Fruit fly (Drosophila melanogaster) whole organism, embryonic: ENCODE results near the gene CG15740.

ENCODE experiments used
- Abd-B ChIP-seq: fragments of 200-800 bp; sonication (Bioruptor generic); optimal IDR thresholded peaks from 2 replicates; lab custom pipeline; 2018; ENCODE audit warnings: missing biosample characterization, mild to moderate bottlenecking, missing genetic modification characterization, moderate library complexity
- CG10543 ChIP-seq: fragments of 200-800 bp; sonication (Bioruptor generic); optimal IDR thresholded peaks from 3 replicates; lab custom pipeline; 2017; ENCODE audit warnings: missing biosample characterization, mild to moderate bottlenecking, missing genetic modification characterization, moderate library complexity
- CG11456 ChIP-seq: fragments of 200-800 bp; sonication (Bioruptor generic); IDR thresholded peaks from 3 replicates; pipeline ENCODE4 v1.3.6; 2022; ENCODE audit warnings: missing biosample characterization, missing genetic modification characterization
- CG11504 ChIP-seq: fragments of 200-800 bp; sonication (Bioruptor generic); optimal IDR thresholded peaks from 3 replicates; lab custom pipeline; 2019; ENCODE audit warnings: missing biosample characterization, mild to moderate bottlenecking, missing genetic modification characterization, moderate library complexity
- CG12104 ChIP-seq: fragments of 200-800 bp; sonication (Bioruptor generic); optimal IDR thresholded peaks from 3 replicates; lab custom pipeline; 2016; ENCODE audit warnings: missing biosample characterization, missing genetic modification characterization
- CG12942 ChIP-seq: fragments of 200-800 bp; sonication (Bioruptor generic); optimal IDR thresholded peaks from 3 replicates; lab custom pipeline; 2016; ENCODE audit warnings: missing biosample characterization, missing genetic modification characterization
- CG16815 ChIP-seq: fragments of 200-800 bp; sonication (Bioruptor generic); optimal IDR thresholded peaks from 3 replicates; lab custom pipeline; 2017; ENCODE audit warnings: missing biosample characterization, mild to moderate bottlenecking, missing genetic modification characterization
- CG17385 ChIP-seq: fragments of 200-800 bp; sonication (Bioruptor generic); optimal IDR thresholded peaks from 3 replicates; lab custom pipeline; 2018; ENCODE audit warnings: missing biosample characterization, mild to moderate bottlenecking, missing genetic modification characterization
- CG18599 ChIP-seq: fragments of 200-800 bp; sonication (Bioruptor generic); optimal IDR thresholded peaks from 3 replicates; lab custom pipeline; 2017; ENCODE audit warnings: missing biosample characterization, missing genetic modification characterization, mild to moderate bottlenecking, moderate library complexity, missing genetic modification reagents
- CG30431 ChIP-seq: fragments of 200-800 bp; sonication (Bioruptor generic); optimal IDR thresholded peaks from 2 replicates; lab custom pipeline; 2017; ENCODE audit warnings: missing biosample characterization, missing genetic modification characterization
- CG31441 ChIP-seq: fragments of 200-800 bp; sonication (Bioruptor generic); IDR thresholded peaks from 2 replicates; pipeline ENCODE4 v1.3.6; 2022; ENCODE audit warnings: missing biosample characterization, missing genetic modification characterization
- CG3407 ChIP-seq: fragments of 200-800 bp; sonication (Bioruptor generic); optimal IDR thresholded peaks from 2 replicates; lab custom pipeline; 2018; ENCODE audit warnings: missing biosample characterization, mild to moderate bottlenecking, missing genetic modification characterization
- CG5245 ChIP-seq: fragments of 200-800 bp; sonication (Bioruptor generic); optimal IDR thresholded peaks from 3 replicates; lab custom pipeline; 2016; ENCODE audit warnings: missing biosample characterization, missing genetic modification characterization
- CG6175 ChIP-seq: fragments of 200-800 bp; sonication (Bioruptor generic); IDR thresholded peaks from 3 replicates; pipeline ENCODE4 v1.3.6; 2022; ENCODE audit warnings: missing biosample characterization, missing genetic modification characterization
- CG9876 ChIP-seq: fragments of 200-800 bp; sonication (Bioruptor generic); optimal IDR thresholded peaks from 2 replicates; lab custom pipeline; 2016; ENCODE audit warnings: missing biosample characterization, missing genetic modification characterization
- CG9932 ChIP-seq: fragments of 200-800 bp; sonication (Bioruptor generic); IDR thresholded peaks from 2 replicates; pipeline ENCODE4 v1.3.6; 2022; ENCODE audit warnings: missing biosample characterization, missing genetic modification characterization
- Dp ChIP-seq: fragments of 200-800 bp; sonication (Bioruptor generic); optimal IDR thresholded peaks from 2 replicates; lab custom pipeline; 2018; ENCODE audit warnings: missing biosample characterization, mild to moderate bottlenecking, missing genetic modification characterization, moderate library complexity
- Drgx ChIP-seq: fragments of 200-800 bp; sonication (Bioruptor generic); IDR thresholded peaks from 2 replicates; pipeline ENCODE4 v1.3.6; 2022; ENCODE audit warnings: missing biosample characterization, missing genetic modification characterization
- E2f2 ChIP-seq: fragments of 200-800 bp; sonication (Bioruptor generic); IDR thresholded peaks from 2 replicates; pipeline ENCODE4 v1.3.6; 2022; ENCODE audit warnings: missing biosample characterization, missing genetic modification characterization
- Fer1 ChIP-seq: fragments of 200-800 bp; sonication (Bioruptor generic); optimal IDR thresholded peaks from 2 replicates; lab custom pipeline; 2017; ENCODE audit warnings: missing biosample characterization, mild to moderate bottlenecking, missing genetic modification characterization
- Lpt ChIP-seq: fragments of >200 bp; optimal IDR thresholded peaks from 2 replicates; lab custom pipeline; 2018; ENCODE audit warnings: missing biosample characterization, missing genetic modification characterization
- Med ChIP-seq: fragments of 200-800 bp; sonication (Bioruptor generic); peaks from one replicate; lab custom pipeline; 2016; ENCODE audit warnings: missing biosample characterization, missing genetic modification characterization, mild to moderate bottlenecking, inconsistent platforms, moderate library complexity
- TFAM ChIP-seq: fragments of 200-800 bp; sonication (Bioruptor generic); optimal IDR thresholded peaks from 2 replicates; lab custom pipeline; 2017; ENCODE audit warnings: missing biosample characterization, missing genetic modification characterization, inconsistent platforms
- Trl ChIP-seq, 3 experiments: fragments of >200 bp in 2 of 3; fragments of 200-800 bp in 1 of 3; sonication (Bioruptor generic) in 1 of 3; optimal IDR thresholded peaks; 2 replicates in 1 of 3; 3 replicates in 2 of 3; lab custom pipeline; 2016 to 2017; ENCODE audit warnings: missing biosample characterization in 1 of 3, missing genetic modification characterization in 1 of 3
- ab ChIP-seq: fragments of 200-800 bp; sonication (Bioruptor generic); optimal IDR thresholded peaks from 2 replicates; lab custom pipeline; 2016; ENCODE audit warnings: missing biosample characterization, missing genetic modification characterization
- cad ChIP-seq: fragments of >200 bp; optimal IDR thresholded peaks from 2 replicates; lab custom pipeline; 2017; ENCODE audit warnings: missing biosample characterization, missing genetic modification characterization
- chm ChIP-seq: fragments of 200-800 bp; sonication (Bioruptor generic); IDR thresholded peaks from 2 replicates; pipeline ENCODE4 v1.3.6; 2022; ENCODE audit warnings: missing biosample characterization, missing genetic modification characterization
- crp ChIP-seq, 2 experiments: fragments of 200-800 bp; sonication (Bioruptor generic); optimal IDR thresholded peaks; 2 replicates in 1 of 2; 3 replicates in 1 of 2; lab custom pipeline; 2017; ENCODE audit warnings: missing biosample characterization in 2 of 2, missing genetic modification characterization in 2 of 2, mild to moderate bottlenecking in 1 of 2, moderate library complexity in 1 of 2
- kni ChIP-seq: fragments of 200-800 bp; sonication (Bioruptor generic); optimal IDR thresholded peaks from 3 replicates; lab custom pipeline; 2017; ENCODE audit warnings: mild to moderate bottlenecking, missing biosample characterization, missing genetic modification reagents, missing genetic modification characterization
- lab ChIP-seq: fragments of 200-800 bp; sonication (Bioruptor generic); optimal IDR thresholded peaks from 3 replicates; lab custom pipeline; 2017; ENCODE audit warnings: missing biosample characterization, missing genetic modification characterization, mild to moderate bottlenecking, moderate library complexity, missing genetic modification reagents
- mirr ChIP-seq: fragments of 200-800 bp; sonication (Bioruptor generic); optimal IDR thresholded peaks from 3 replicates; lab custom pipeline; 2018; ENCODE audit warnings: missing biosample characterization, mild to moderate bottlenecking, missing genetic modification characterization
- phol ChIP-seq: fragments of 200-800 bp; sonication (Bioruptor generic); optimal IDR thresholded peaks from 3 replicates; lab custom pipeline; 2018; ENCODE audit warnings: missing biosample characterization, mild to moderate bottlenecking, missing genetic modification characterization, moderate library complexity
- repo ChIP-seq: fragments of 200-800 bp; sonication (Bioruptor generic); optimal IDR thresholded peaks from 2 replicates; lab custom pipeline; 2016; ENCODE audit warnings: missing biosample characterization, missing genetic modification characterization
- row ChIP-seq: fragments of 200-800 bp; sonication (Bioruptor generic); IDR thresholded peaks from 3 replicates; pipeline ENCODE4 v1.3.6; 2022; ENCODE audit warnings: missing biosample characterization, missing genetic modification characterization
- schlank ChIP-seq: fragments of 200-800 bp; sonication (Bioruptor generic); optimal IDR thresholded peaks from 2 replicates; lab custom pipeline; 2018; ENCODE audit warnings: missing biosample characterization, mild to moderate bottlenecking, missing genetic modification characterization
- sd ChIP-seq: fragments of 200-800 bp; sonication (Bioruptor generic); optimal IDR thresholded peaks from 3 replicates; lab custom pipeline; 2018; ENCODE audit warnings: missing biosample characterization, mild to moderate bottlenecking, missing genetic modification characterization, moderate library complexity
- sens ChIP-seq: fragments of 200-800 bp; sonication (Bioruptor generic); peaks from one replicate; lab custom pipeline; 2016; ENCODE audit warnings: missing biosample characterization, missing genetic modification characterization
- ssp ChIP-seq: fragments of 200-800 bp; sonication (Bioruptor generic); IDR thresholded peaks from 2 replicates; pipeline ENCODE4 v1.3.6; 2022; ENCODE audit warnings: missing biosample characterization, missing genetic modification characterization
- sug ChIP-seq: fragments of 200-800 bp; optimal IDR thresholded peaks from 2 replicates; lab custom pipeline; 2019; ENCODE audit warnings: missing biosample characterization, mild to moderate bottlenecking, missing genetic modification characterization, moderate library complexity
- tgo ChIP-seq: fragments of 200-800 bp; sonication (Bioruptor generic); IDR thresholded peaks from 3 replicates; pipeline ENCODE4 v1.3.6; 2022; ENCODE audit warnings: missing biosample characterization, missing genetic modification characterization
- tio ChIP-seq: fragments of 200-800 bp; sonication (Bioruptor generic); optimal IDR thresholded peaks from 2 replicates; lab custom pipeline; 2017; ENCODE audit warnings: missing biosample characterization, missing genetic modification characterization, inconsistent platforms
- toy ChIP-seq: fragments of 200-800 bp; sonication (Bioruptor generic); IDR thresholded peaks from 2 replicates; pipeline ENCODE4 v1.3.6; 2022; ENCODE audit warnings: missing biosample characterization, missing genetic modification characterization
- zen2 ChIP-seq: fragments of 200-800 bp; sonication (Bioruptor generic); IDR thresholded peaks from 3 replicates; pipeline ENCODE4 v1.3.6; 2022; ENCODE audit warnings: missing biosample characterization, missing genetic modification characterization; ENCODE audit not compliant: partially characterized antibody

CG15740 gene

DNA sequence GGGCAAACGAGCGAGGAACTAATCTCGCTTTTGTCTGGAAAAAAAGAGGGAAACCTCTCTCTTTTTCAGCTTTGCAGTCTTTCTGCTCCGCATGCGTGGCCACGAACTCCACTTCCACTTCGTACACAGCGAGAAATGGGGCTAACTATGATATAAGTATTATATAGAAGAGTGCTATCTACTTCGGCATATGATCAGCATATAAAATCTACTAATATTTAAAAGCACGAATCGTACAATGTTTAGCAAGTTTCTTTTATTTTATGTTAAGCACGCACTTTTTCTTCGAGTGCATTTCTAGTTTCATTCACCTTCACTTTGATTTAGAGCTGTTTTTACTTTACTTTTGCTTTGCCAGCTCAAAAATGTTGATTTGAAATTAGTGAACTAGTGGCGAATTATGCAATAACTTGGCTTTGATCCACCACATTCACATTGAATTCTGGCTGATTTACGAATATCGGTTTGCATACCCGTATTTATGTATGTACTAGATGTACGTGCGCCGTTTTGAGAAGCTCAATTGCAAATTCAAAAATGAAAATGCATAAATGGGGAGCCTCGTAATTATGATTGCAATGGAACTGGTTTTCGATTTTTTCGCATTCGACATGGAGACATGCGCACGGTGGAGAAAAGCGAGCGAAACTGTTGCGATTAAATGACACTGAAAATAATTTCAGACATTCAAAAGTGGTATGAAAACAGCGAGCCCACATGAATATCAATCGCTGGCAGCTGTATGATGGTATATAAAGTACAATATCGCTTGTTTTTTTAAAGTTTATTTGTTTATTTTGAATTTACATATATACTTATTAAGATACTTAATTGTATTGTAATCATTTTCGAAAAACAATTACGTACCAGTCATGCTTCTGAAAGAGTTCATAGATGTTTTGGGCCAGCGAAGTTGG is 11.9 kb upstream of the CG15740 start (continued):
- TF ChIP-seq Abd-B (GFP tag; lab: Kevin White, UChicago) (peak; percentile 80), CG9876 (no peak)

DNA sequence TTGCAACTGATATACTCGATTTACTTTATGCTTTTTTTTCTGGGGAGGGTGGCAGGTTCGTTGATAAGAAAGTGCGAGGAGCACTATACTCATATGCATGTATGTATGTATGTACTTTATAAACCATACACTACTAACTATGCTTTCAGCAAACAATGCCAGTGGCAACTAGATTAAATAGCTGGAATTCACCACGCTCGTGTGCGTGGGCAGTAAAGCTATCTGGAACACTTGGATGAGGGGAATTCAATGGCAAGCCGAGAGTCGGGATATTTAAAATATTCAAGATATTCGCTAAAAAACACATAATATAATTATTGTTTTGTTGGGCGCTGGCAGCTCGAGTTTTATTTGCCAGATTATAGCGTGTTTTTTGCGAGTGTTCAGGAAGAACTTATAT is 11.0 kb upstream of the CG15740 start:
- TF ChIP-seq E2f2 (GFP tag; lab: Robert Waterston, UW) (peak; percentile 40), Drgx (GFP tag; lab: Robert Waterston, UW) (peak; percentile 39; the same call in 1 of the 2 replicates), CG9932 (GFP tag; lab: Robert Waterston, UW) (no peak), mirr (peak; percentile 4), sd (tag; lab: Kevin White, UChicago) (peak; percentile 16), Dp (GFP tag; lab: Kevin White, UChicago) (peak; percentile 12), Med (GFP tag; lab: Kevin White, UChicago) (peak; percentile 58), kni (no peak), repo (GFP tag; lab: Kevin White, UChicago) (no peak)

dm6 chrX:11855950-11856349 is 10.1 kb upstream of the CG15740 start:
- no peak for TF ChIP-seq Trl (optimal IDR thresholded peaks at IDR 0.05; lab: Kevin White, UChicago)
- TF ChIP-seq Trl (GFP tag; optimal IDR thresholded peaks at IDR 0.05; lab: Kevin White, UChicago) = no peak
- TF ChIP-seq CG12104 (GFP tag; lab: Kevin White, UChicago) = no peak
- no peak for TF ChIP-seq CG11504
- TF ChIP-seq row = no peak
- no peak for TF ChIP-seq lab (GFP tag; lab: Kevin White, UChicago)
- peak; percentile 20 for TF ChIP-seq sens (GFP tag; lab: Kevin White, UChicago)
- no peak for TF ChIP-seq CG6175 (GFP tag; lab: Robert Waterston, UW)
- no peak for TF ChIP-seq CG18599 (GFP tag; lab: Kevin White, UChicago)

dm6 chrX:11854758-11855465 is 9.0 kb upstream of the CG15740 start, which contains the start of the genes CG10347 and ATP7:
Gene CG10347, minus strand, starts transcription at chrX:11854931.
Gene ATP7, plus strand, starts transcription at chrX:11855022.
- TF ChIP-seq tgo (GFP tag; lab: Robert Waterston, UW) = no peak
- TF ChIP-seq CG5245 (GFP tag; lab: Kevin White, UChicago) = no peak
- peak; percentile 78 for TF ChIP-seq zen2 (GFP tag; lab: Robert Waterston, UW)
- peak; percentile 49 for TF ChIP-seq sug
- TF ChIP-seq Fer1 = peak; percentile 53
- 0 out of 2 replicates have a peak, but pooled peaks have one; percentile 21 for TF ChIP-seq CG31441 (GFP tag; lab: Robert Waterston, UW)
- no peak for TF ChIP-seq cad (GFP tag; lab: Kevin White, UChicago)
- no peak for TF ChIP-seq CG16815 (GFP tag; lab: Kevin White, UChicago)
- peak; percentile 38 for TF ChIP-seq phol (tag; lab: Kevin White, UChicago)
- TF ChIP-seq ssp (GFP tag; lab: Robert Waterston, UW) = no peak
- peak in 1 of 2 experiments; percentile 72 for TF ChIP-seq crp (GFP tag; optimal IDR thresholded peaks at IDR 0.05; lab: Kevin White, UChicago)
- no peak for TF ChIP-seq chm (GFP tag; lab: Robert Waterston, UW)
- TF ChIP-seq TFAM (GFP tag; lab: Kevin White, UChicago) = no peak
- no peak for TF ChIP-seq CG12942 (GFP tag; lab: Kevin White, UChicago)
- peak; percentile 13 for TF ChIP-seq CG17385 (GFP tag; lab: Kevin White, UChicago)
- no peak for TF ChIP-seq CG11456 (GFP tag; lab: Robert Waterston, UW)
- peak; percentile 33 for TF ChIP-seq CG10543 (GFP tag; lab: Kevin White, UChicago)
- TF ChIP-seq ab (GFP tag; lab: Kevin White, UChicago) = no peak
- TF ChIP-seq CG6175 (GFP tag; lab: Robert Waterston, UW) = no peak
- TF ChIP-seq CG30431 (GFP tag; lab: Kevin White, UChicago) = no peak
- no peak for TF ChIP-seq schlank (tag; lab: Kevin White, UChicago)
- TF ChIP-seq Abd-B (GFP tag; lab: Kevin White, UChicago) = no peak
- no peak for TF ChIP-seq CG3407 (GFP tag; lab: Kevin White, UChicago)
- TF ChIP-seq Lpt (GFP tag; lab: Kevin White, UChicago) = no peak
- TF ChIP-seq tio = no peak
- TF ChIP-seq toy (GFP tag; lab: Robert Waterston, UW) = no peak
